Worm (Caenorhabditis elegans): ENCODE results near the gene F53F8.6.

The F53F8.6 gene

ce11 chrV:20703998-20704572, at the start of gene F53F8.6, which contains the start of gene F53F8.5:
TSS of gene F53F8.6 (plus strand) at chrV:20704227.
TSS of gene F53F8.5 (minus strand) at chrV:20704049.
- no peak for TF ChIP-seq unc-62 (GFP tag; optimal IDR thresholded peaks at IDR 0.05)

- no peak for TF ChIP-seq unc-62 (GFP tag; optimal IDR thresholded peaks at IDR 0.05)
Observed at ce11 chrV:20654350-20654749, 49.7 kb upstream of the F53F8.6 start, which contains the start of gene mnr-1. TSS of gene mnr-1 (plus strand) at chrV:20654650.

ce11 chrV:20655174-20655573, 48.9 kb upstream of the F53F8.6 start:
- no peak for TF ChIP-seq unc-62 (GFP tag; optimal IDR thresholded peaks at IDR 0.05)

- no peak for TF ChIP-seq unc-62 (GFP tag; optimal IDR thresholded peaks at IDR 0.05)
Observed at ce11 chrV:20656626-20657025, 47.4 kb upstream of the F53F8.6 start.

- TF ChIP-seq unc-62 (GFP tag; optimal IDR thresholded peaks at IDR 0.05) = no peak
Observed at ce11 chrV:20660025-20660424, 44.0 kb upstream of the F53F8.6 start, which contains the start of gene W01F3.2. TSS of gene W01F3.2 (plus strand) at chrV:20660325.

- TF ChIP-seq unc-62 (GFP tag; optimal IDR thresholded peaks at IDR 0.05) = no peak
Observed at ce11 chrV:20662474-20662873, 41.6 kb upstream of the F53F8.6 start.

ce11 chrV:20663736-20664135, 40.3 kb upstream of the F53F8.6 start:
- no peak for TF ChIP-seq unc-62 (GFP tag; optimal IDR thresholded peaks at IDR 0.05)

- TF ChIP-seq unc-62 (GFP tag; optimal IDR thresholded peaks at IDR 0.05) = no peak
Observed at ce11 chrV:20664930-20665329, 39.1 kb upstream of the F53F8.6 start.

ce11 chrV:20666905-20667304, 37.1 kb upstream of the F53F8.6 start, which contains the start of gene mlt-11:
TSS of gene mlt-11 (plus strand) at chrV:20667205.
- TF ChIP-seq unc-62 (GFP tag; optimal IDR thresholded peaks at IDR 0.05) = no peak

ce11 chrV:20670625-20671024, 33.4 kb upstream of the F53F8.6 start:
- no peak for TF ChIP-seq unc-62 (GFP tag; optimal IDR thresholded peaks at IDR 0.05)

ce11 chrV:20680189-20680588, 23.8 kb upstream of the F53F8.6 start:
- TF ChIP-seq unc-62 (GFP tag; optimal IDR thresholded peaks at IDR 0.05) = no peak

ce11 chrV:20681120-20681519, 22.9 kb upstream of the F53F8.6 start, which contains the start of gene srsx-35:
TSS of gene srsx-35 (plus strand) at chrV:20681420.
- no peak for TF ChIP-seq unc-62 (GFP tag; optimal IDR thresholded peaks at IDR 0.05)

ce11 chrV:20681824-20682223, 22.2 kb upstream of the F53F8.6 start:
- no peak for TF ChIP-seq unc-62 (GFP tag; optimal IDR thresholded peaks at IDR 0.05)

ce11 chrV:20682309-20682708, 21.7 kb upstream of the F53F8.6 start:
- no peak for TF ChIP-seq unc-62 (GFP tag; optimal IDR thresholded peaks at IDR 0.05)

- no peak for TF ChIP-seq unc-62 (GFP tag; optimal IDR thresholded peaks at IDR 0.05)
Observed at ce11 chrV:20685383-20685782, 18.6 kb upstream of the F53F8.6 start, which contains the start of gene klf-2. TSS of gene klf-2 (plus strand) at chrV:20685683.

ce11 chrV:20689481-20690039, 14.5 kb upstream of the F53F8.6 start, which contains the start of gene F53F8.3:
TSS of gene F53F8.3 (minus strand) at chrV:20689531.
- no peak for TF ChIP-seq unc-62 (GFP tag; optimal IDR thresholded peaks at IDR 0.05)

- TF ChIP-seq unc-62 (GFP tag; optimal IDR thresholded peaks at IDR 0.05) = no peak
Observed at ce11 chrV:20691585-20691984, 12.4 kb upstream of the F53F8.6 start, which contains the start of gene F53F8.4. TSS of gene F53F8.4 (minus strand) at chrV:20691685.
